Worm (Caenorhabditis elegans) whole organism, L3 larva: Measurements from ENCODE around the gene cutl-16.

ENCODE experiments used
- aly-2 ChIP-seq: fragments of 150-350 bp; optimal IDR thresholded peaks from 2 replicates; lab custom pipeline; 2014; ENCODE audit warnings: missing biosample characterization, missing genetic modification characterization
- ama-1 ChIP-seq: fragments of 150-350 bp; optimal IDR thresholded peaks from 2 replicates; lab custom pipeline; 2018
- ceh-16 ChIP-seq: sonication (generic microtip); optimal IDR thresholded peaks from 2 replicates; lab custom pipeline; 2017; ENCODE audit warnings: missing biosample characterization, missing genetic modification characterization
- ceh-82 ChIP-seq: fragments of 150-350 bp; optimal IDR thresholded peaks from 2 replicates; lab custom pipeline; 2014; ENCODE audit warnings: missing biosample characterization, missing genetic modification characterization
- egl-27 ChIP-seq: sonication (generic microtip); optimal IDR thresholded peaks from 4 replicates; lab custom pipeline; 2017; ENCODE audit warnings: missing biosample characterization, missing genetic modification reagents, missing genetic modification characterization
- elt-2 ChIP-seq: sonication (generic microtip); optimal IDR thresholded peaks from 2 replicates; lab custom pipeline; 2016; ENCODE audit warnings: missing genetic modification reagents, mild to moderate bottlenecking, missing genetic modification characterization, missing compliant biosample characterization
- fkh-10 ChIP-seq: sonication (generic microtip); optimal IDR thresholded peaks from 2 replicates; lab custom pipeline; 2017; ENCODE audit warnings: missing biosample characterization, missing genetic modification reagents, missing genetic modification characterization
- fos-1 ChIP-seq: fragments of 150-350 bp; optimal IDR thresholded peaks from 2 replicates; lab custom pipeline; 2014; ENCODE audit warnings: missing biosample characterization, missing genetic modification characterization
- hmg-11 ChIP-seq: sonication (generic microtip); optimal IDR thresholded peaks from 2 replicates; lab custom pipeline; 2016; ENCODE audit warnings: missing genetic modification characterization, missing compliant biosample characterization
- lin-15B ChIP-seq: fragments of 150-350 bp; optimal IDR thresholded peaks from 2 replicates; lab custom pipeline; 2014; ENCODE audit warnings: missing biosample characterization, missing genetic modification characterization
- lin-39 ChIP-seq: fragments of 150-350 bp; optimal IDR thresholded peaks from 2 replicates; lab custom pipeline; 2018; ENCODE audit warnings: missing biosample characterization, missing genetic modification reagents, missing genetic modification characterization
- lsy-12 ChIP-seq: sonication (generic microtip); optimal IDR thresholded peaks from 2 replicates; lab custom pipeline; 2016; ENCODE audit warnings: mild to moderate bottlenecking, missing genetic modification characterization, missing compliant biosample characterization
- mdl-1 ChIP-seq: fragments of 150-350 bp; optimal IDR thresholded peaks from 2 replicates; lab custom pipeline; 2014; ENCODE audit warnings: missing biosample characterization, missing genetic modification characterization
- nfya-1 ChIP-seq: sonication (generic microtip); optimal IDR thresholded peaks from 2 replicates; lab custom pipeline; 2017; ENCODE audit warnings: missing genetic modification characterization, mild to moderate bottlenecking, missing compliant biosample characterization, antibody characterized with exemption, moderate library complexity; ENCODE audit not compliant: insufficient read depth
- nhr-11 ChIP-seq: fragments of 150-350 bp; optimal IDR thresholded peaks from 2 replicates; lab custom pipeline; 2014; ENCODE audit warnings: missing biosample characterization, missing genetic modification characterization
- nhr-43 ChIP-seq: sonication (generic microtip); optimal IDR thresholded peaks from 2 replicates; lab custom pipeline; 2016; ENCODE audit warnings: mild to moderate bottlenecking, missing genetic modification characterization, missing compliant biosample characterization; ENCODE audit not compliant: poor library complexity, severe bottlenecking
- pha-4 ChIP-seq: fragments of 150-350 bp; optimal IDR thresholded peaks from 2 replicates; lab custom pipeline; 2014; ENCODE audit warnings: missing biosample characterization, missing genetic modification reagents, missing genetic modification characterization
- pqm-1 ChIP-seq: fragments of 150-350 bp; optimal IDR thresholded peaks from 2 replicates; lab custom pipeline; 2017; ENCODE audit warnings: missing biosample characterization, missing genetic modification characterization, inconsistent platforms
- sea-2 ChIP-seq: fragments of 150-350 bp; sonication (generic microtip); optimal IDR thresholded peaks from 4 replicates; lab custom pipeline; 2014; ENCODE audit warnings: missing biosample characterization, missing genetic modification reagents, missing genetic modification characterization
- skn-1 ChIP-seq: fragments of 150-350 bp; optimal IDR thresholded peaks from 2 replicates; lab custom pipeline; 2014; ENCODE audit warnings: missing biosample characterization, missing genetic modification characterization
- snpc-4 ChIP-seq: fragments of 150-350 bp; optimal IDR thresholded peaks from 2 replicates; lab custom pipeline; 2014; ENCODE audit warnings: missing biosample characterization, missing genetic modification characterization
- tbx-2 ChIP-seq: sonication (generic microtip); optimal IDR thresholded peaks from 2 replicates; lab custom pipeline; 2016; ENCODE audit warnings: mild to moderate bottlenecking, missing genetic modification characterization, missing compliant biosample characterization
- unc-62 ChIP-seq: fragments of 150-350 bp; sonication (generic microtip); optimal IDR thresholded peaks from 4 replicates; lab custom pipeline; 2014; ENCODE audit warnings: missing biosample characterization, missing genetic modification reagents, missing genetic modification characterization
- zag-1 ChIP-seq: fragments of 150-350 bp; optimal IDR thresholded peaks from 2 replicates; lab custom pipeline; 2014; ENCODE audit warnings: missing biosample characterization, missing genetic modification characterization
- ztf-11 ChIP-seq: fragments of 150-350 bp; optimal IDR thresholded peaks from 2 replicates; lab custom pipeline; 2014; ENCODE audit warnings: missing biosample characterization, missing genetic modification characterization
- ztf-4 ChIP-seq: fragments of 150-350 bp; optimal IDR thresholded peaks from 2 replicates; lab custom pipeline; 2014; ENCODE audit warnings: missing biosample characterization, missing genetic modification characterization

cutl-16 gene

DNA sequence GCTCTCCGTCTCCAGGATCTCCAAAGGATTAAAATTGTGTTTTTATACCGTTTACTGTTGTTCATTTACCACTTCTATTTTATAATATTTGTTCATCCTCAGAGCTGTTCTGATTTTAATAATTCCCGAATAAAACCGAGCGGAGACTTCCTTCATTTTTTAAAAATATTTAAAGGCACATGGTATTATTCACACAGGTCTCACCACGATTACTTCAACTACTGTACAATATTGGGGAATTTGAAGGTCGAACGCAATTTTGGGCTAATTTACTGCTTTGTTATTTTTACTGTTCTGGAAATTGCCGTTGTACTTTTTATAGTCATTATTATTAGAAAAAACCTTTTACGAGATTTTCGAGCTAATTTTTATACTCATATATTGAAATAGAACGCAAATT lies 50.0 kb downstream of the cutl-16 start:
- TF ChIP-seq nfya-1: no peak
- no peak for TF ChIP-seq zag-1 (tag; lab: Kevin White, UChicago)
- no peak for TF ChIP-seq tbx-2 (tag; lab: Kevin White, UChicago)
- TF ChIP-seq mdl-1 (tag; lab: Kevin White, UChicago): no peak
- TF ChIP-seq ceh-16 (tag; lab: Kevin White, UChicago): no peak
- no peak for TF ChIP-seq nhr-11
- TF ChIP-seq lsy-12 (tag; lab: Kevin White, UChicago): no peak
- TF ChIP-seq egl-27 (tag; lab: Kevin White, UChicago): no peak
- TF ChIP-seq, all 47 proteins: peak for 0

DNA sequence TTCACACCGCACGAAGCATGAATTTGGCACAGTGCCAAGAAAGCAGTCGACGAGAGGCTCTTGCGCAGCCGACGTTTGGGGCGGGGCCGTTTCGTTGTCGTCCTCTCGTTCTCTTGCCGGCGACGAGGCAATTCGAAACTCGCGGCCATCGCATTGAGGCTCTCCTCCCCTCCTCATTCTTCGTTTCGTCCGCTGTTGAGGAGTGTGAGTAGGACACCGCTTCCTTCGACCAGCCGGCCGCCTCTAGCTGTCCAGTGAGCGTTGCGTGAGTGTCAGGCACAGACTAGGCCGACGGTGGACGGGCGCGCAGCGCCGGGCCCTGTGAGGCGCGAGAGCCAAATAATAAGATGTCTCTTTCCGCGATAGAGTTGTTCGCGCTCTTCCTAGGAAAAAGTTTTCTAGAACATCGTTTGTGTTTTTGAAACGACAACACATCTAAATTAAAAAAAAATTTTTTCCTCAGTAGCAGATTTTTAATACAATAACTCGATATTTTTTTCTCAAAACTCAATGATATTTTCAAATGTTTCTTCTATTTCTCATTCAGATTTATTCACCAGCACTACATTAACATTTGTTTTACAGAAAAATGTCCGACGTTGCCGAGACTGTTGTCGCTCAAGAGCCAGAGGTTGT lies 50.7 kb downstream of the cutl-16 start, which contains the start of the genes T28D9.11 and T28D9.1:
T28D9.11 (minus strand) TSS at position 177 of the 636 bp plus-strand sequence.
T28D9.1 (plus strand) TSS at position 586 of the 636 bp plus-strand sequence.
- TF ChIP-seq pha-4 (peak; percentile 19), lin-15B (tag; lab: Kevin White, UChicago) (peak; percentile 80), lsy-12 (tag; lab: Kevin White, UChicago) (peak; percentile 47), ceh-82 (tag; lab: Kevin White, UChicago) (no peak), nfya-1 (peak; percentile 86), fkh-10 (GFP tag; lab: Kevin White, UChicago) (peak; percentile 54), snpc-4 (peak; percentile 97), ztf-4 (tag; lab: Kevin White, UChicago) (peak; percentile 17), ama-1 (lab: Kevin White, UChicago) (peak; percentile 89), elt-2 (tag; lab: Kevin White, UChicago) (no peak), lin-39 (peak; percentile 75), skn-1 (tag; lab: Kevin White, UChicago) (no peak), hmg-11 (tag; lab: Kevin White, UChicago) (peak; percentile 76), sea-2 (GFP tag; lab: Kevin White, UChicago) (peak; percentile 15)

DNA sequence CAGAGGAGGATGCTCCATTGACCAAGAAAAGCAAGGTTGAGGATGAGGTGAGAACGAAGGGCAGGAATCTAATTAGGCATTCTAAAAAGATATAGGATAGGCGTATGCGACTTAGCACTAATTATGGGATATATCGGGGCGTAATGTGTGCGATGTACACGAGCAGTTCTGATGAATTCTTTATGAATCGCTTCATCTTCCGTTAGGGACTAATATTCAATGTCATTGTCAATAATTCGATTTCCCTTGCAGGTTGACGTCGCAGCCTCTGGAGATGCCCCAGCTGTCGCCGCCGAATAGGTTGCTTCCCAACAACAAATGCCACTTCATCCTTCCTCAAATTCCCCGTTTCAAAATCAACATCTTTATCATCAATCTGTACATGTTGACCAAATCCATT lies 51.9 kb downstream of the cutl-16 start:
- TF ChIP-seq ztf-4 (tag; lab: Kevin White, UChicago): no peak
- TF ChIP-seq ztf-11 (tag; lab: Kevin White, UChicago): no peak
- no peak for TF ChIP-seq hmg-11 (tag; lab: Kevin White, UChicago)
- no peak for TF ChIP-seq nhr-43 (tag; lab: Kevin White, UChicago)
- no peak for TF ChIP-seq pqm-1 (tag; lab: Kevin White, UChicago)
- no peak for TF ChIP-seq unc-62 (GFP tag; lab: Kevin White, UChicago)
- no peak for TF ChIP-seq fos-1 (tag; lab: Kevin White, UChicago)
- TF ChIP-seq lin-39: no peak
- TF ChIP-seq ceh-16 (tag; lab: Kevin White, UChicago): no peak
- no peak for TF ChIP-seq aly-2 (tag; lab: Kevin White, UChicago)
- TF ChIP-seq lsy-12 (tag; lab: Kevin White, UChicago): no peak
- TF ChIP-seq sea-2 (GFP tag; lab: Kevin White, UChicago): no peak
- TF ChIP-seq, all 47 proteins: peak for 0
